Fruit fly (Drosophila melanogaster): ENCODE results near the gene Tsp86D.

Tsp86D gene

dm6 chr3R:10881824-10882559 lies 13.5 kb downstream of the Tsp86D start, which contains the start of gene Tpc1 (continued):
- TF ChIP-seq jigr1 (GFP tag; IDR thresholded peaks at IDR 0.05) (no peak), CG9437 (GFP tag; optimal IDR thresholded peaks at IDR 0.05) (peak; percentile 70), onecut (GFP tag; IDR thresholded peaks at IDR 0.05) (no peak), bbx (GFP tag; IDR thresholded peaks at IDR 0.05; ENCODE audit: partially characterized antibody) (peak; percentile 55), CG11695 (GFP tag; IDR thresholded peaks at IDR 0.05) (no peak), CG6272 (GFP tag; IDR thresholded peaks at IDR 0.05) (peak; percentile 56; the same call in 1 of the 2 replicates), gro (GFP tag; optimal IDR thresholded peaks at IDR 0.05) (peak; percentile 63), CG10543 (GFP tag; optimal IDR thresholded peaks at IDR 0.05) (peak; percentile 9), Camta (GFP tag; optimal IDR thresholded peaks at IDR 0.05) (no peak), pzg (GFP tag; optimal IDR thresholded peaks at IDR 0.05) (peak; percentile 69), slp2 (GFP tag; optimal IDR thresholded peaks at IDR 0.05) (no peak), Lhr (GFP tag; optimal IDR thresholded peaks at IDR 0.05) (peak; percentile 21), CG30431 (GFP tag; optimal IDR thresholded peaks at IDR 0.05) (no peak), p53 (GFP tag; optimal IDR thresholded peaks at IDR 0.05) (no peak), bab2 (GFP tag; optimal IDR thresholded peaks at IDR 0.05) (peak; percentile 24), CG2129 (GFP tag; IDR thresholded peaks at IDR 0.05; ENCODE audit: partially characterized antibody) (peak; percentile 90), CG17568 (GFP tag; optimal IDR thresholded peaks at IDR 0.05) (no peak), CG6854 (GFP tag; optimal IDR thresholded peaks at IDR 0.05) (no peak), CG31224 (GFP tag; IDR thresholded peaks at IDR 0.05) (no peak), CG10959 (GFP tag; IDR thresholded peaks at IDR 0.05) (no peak), Med (GFP tag) (peak; percentile 82), Doc2 (GFP tag; IDR thresholded peaks at IDR 0.05) (no peak), peb (GFP tag; IDR thresholded peaks at IDR 0.05) (no peak), HLH3B (GFP tag; IDR thresholded peaks at IDR 0.05) (no peak), CG33557 (GFP tag; optimal IDR thresholded peaks at IDR 0.05) (no peak), CG15011 (GFP tag; optimal IDR thresholded peaks at IDR 0.05) (no peak), Hr78 (GFP tag; optimal IDR thresholded peaks at IDR 0.05) (peak in 1 of 2 experiments; percentile 28), CG5180 (GFP tag; optimal IDR thresholded peaks at IDR 0.05) (peak; percentile 94), MESR4 (GFP tag; optimal IDR thresholded peaks at IDR 0.05) (peak; percentile 52), dysf (GFP tag; IDR thresholded peaks at IDR 0.05) (no peak), HLH4C (GFP tag; IDR thresholded peaks at IDR 0.05; ENCODE audit: partially characterized antibody) (peak; percentile 77), CG12391 (tag; optimal IDR thresholded peaks at IDR 0.05) (peak; percentile 63), CG9932 (GFP tag; IDR thresholded peaks at IDR 0.05) (peak; percentile 72), yki (optimal IDR thresholded peaks at IDR 0.05) (no peak), Ets97D (GFP tag; optimal IDR thresholded peaks at IDR 0.05) (peak; percentile 51), CG10209 (GFP tag; optimal IDR thresholded peaks at IDR 0.05) (no peak), Xrp1 (GFP tag; IDR thresholded peaks at IDR 0.05) (no peak), run (tag; optimal IDR thresholded peaks at IDR 0.05) (no peak), zen (tag; optimal IDR thresholded peaks at IDR 0.05) (peak; percentile 48), CG11093 (GFP tag; IDR thresholded peaks at IDR 0.05) (no peak), dimm (GFP tag; IDR thresholded peaks at IDR 0.05) (no peak), Sin3A (optimal IDR thresholded peaks at IDR 0.05) (peak; percentile 79), gsb-n (tag; optimal IDR thresholded peaks at IDR 0.05) (no peak), CG18619 (GFP tag; optimal IDR thresholded peaks at IDR 0.05) (peak; percentile 25), nerfin-2 (GFP tag; IDR thresholded peaks at IDR 0.05; ENCODE audit: partially characterized antibody) (no peak), ash1 (GFP tag; optimal IDR thresholded peaks at IDR 0.05) (no peak), hkb (optimal IDR thresholded peaks at IDR 0.05) (no peak), hkb (GFP tag; IDR thresholded peaks at IDR 0.05) (no peak), mld (GFP tag; IDR thresholded peaks at IDR 0.05; ENCODE audit: partially characterized antibody) (no peak; the same call in 2 of the 3 replicates), fd96Cb (tag; optimal IDR thresholded peaks at IDR 0.05) (no peak)

Data from whole organism, embryonic.